Worm (Caenorhabditis elegans) whole organism, L4 larva: ENCODE data around the gene nsun-5.

Experiments used
- fos-1 ChIP-seq: fragments of 150-350 bp; optimal IDR thresholded peaks from 2 replicates; lab custom pipeline; 2014; ENCODE audit warnings: missing biosample characterization, missing genetic modification characterization
- nhr-11 ChIP-seq: fragments of 150-350 bp; optimal IDR thresholded peaks from 2 replicates; lab custom pipeline; 2014; ENCODE audit warnings: missing biosample characterization, missing genetic modification characterization
- unc-62 ChIP-seq, 3 experiments: fragments of 150-350 bp in 1 of 3; sonication (generic microtip); optimal IDR thresholded peaks in 2 of 3; peaks in 1 of 3; 1 replicate in 1 of 3; 2 replicates in 2 of 3; lab custom pipeline; 2014 to 2017; ENCODE audit warnings: missing biosample characterization in 3 of 3, missing genetic modification characterization in 3 of 3, missing genetic modification reagents in 3 of 3, missing genotype in 1 of 3

DNA sequence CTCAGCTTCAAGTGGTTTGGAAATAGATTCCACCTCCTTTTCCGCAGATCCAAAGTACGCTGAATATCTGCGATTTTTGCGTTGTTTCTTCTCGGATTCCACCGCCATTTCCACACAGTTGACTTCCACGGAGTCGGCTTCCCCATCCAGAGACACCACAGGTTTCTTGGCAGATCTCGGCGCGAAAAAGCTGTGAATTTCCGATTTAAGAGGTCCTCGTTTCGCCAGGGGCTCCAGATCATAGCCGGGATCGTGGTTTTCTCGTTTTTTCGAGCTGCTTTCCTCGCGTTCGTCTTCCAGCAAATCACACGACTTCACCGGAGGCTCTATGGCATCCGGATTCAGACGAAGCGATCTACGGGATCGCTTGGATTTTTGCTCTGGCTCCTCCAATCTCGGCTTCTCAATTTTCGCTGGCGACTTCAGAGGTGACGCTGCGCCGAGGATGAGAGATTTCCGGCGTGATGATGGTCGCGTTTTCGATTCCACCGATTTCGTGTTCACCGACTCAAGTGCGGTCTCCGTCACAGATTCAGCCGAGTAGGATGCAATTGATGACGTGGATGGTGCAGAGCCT is 39.2 kb downstream of the nsun-5 start:
- TF ChIP-seq unc-62 (GFP tag; optimal IDR thresholded peaks at IDR 0.05 in 1 of 2; lab: Kevin White, UChicago) = no peak
- no peak for TF ChIP-seq unc-62 (tag; optimal IDR thresholded peaks at IDR 0.05; lab: Kevin White, UChicago)
- TF ChIP-seq fos-1 (tag; lab: Kevin White, UChicago) = no peak
- TF ChIP-seq nhr-11 (tag; lab: Kevin White, UChicago) = no peak
